Fruit fly (Drosophila melanogaster): Measurements from ENCODE around the gene CG34288.

CG34288 gene

dm6 chr3R:22465138-22465537, 18.1 kb upstream of the CG34288 start:
- TF ChIP-seq tj (GFP tag; optimal IDR thresholded peaks at IDR 0.05), result peak; percentile 37
- no peak for TF ChIP-seq Hr96 (GFP tag; optimal IDR thresholded peaks at IDR 0.05)

dm6 chr3R:22464611-22465113, 17.6 kb upstream of the CG34288 start, which contains the start of gene CG7054:
Gene CG7054 (plus strand): TSS chr3R:22464985.
- TF ChIP-seq tj (GFP tag; optimal IDR thresholded peaks at IDR 0.05), result peak; percentile 65
- no peak for TF ChIP-seq CG5204 (GFP tag; optimal IDR thresholded peaks at IDR 0.05)
- TF ChIP-seq Clk (GFP tag; optimal IDR thresholded peaks at IDR 0.05), result no peak
- TF ChIP-seq Crg-1 (GFP tag; optimal IDR thresholded peaks at IDR 0.05), result no peak
- TF ChIP-seq kay (GFP tag; ENCODE audit: borderline replicate concordance), result peak; percentile 98
- TF ChIP-seq CG14711 (tag; optimal IDR thresholded peaks at IDR 0.05), result peak; percentile 42
- TF ChIP-seq CG33017 (tag; optimal IDR thresholded peaks at IDR 0.05), result peak; percentile 65
- TF ChIP-seq cic (GFP tag; optimal IDR thresholded peaks at IDR 0.05), result peak; percentile 78
- TF ChIP-seq CG7045 (GFP tag; optimal IDR thresholded peaks at IDR 0.05), result peak; percentile 72
- TF ChIP-seq ovo (GFP tag; optimal IDR thresholded peaks at IDR 0.05), result peak; percentile 9
- peak; percentile 10 for TF ChIP-seq CG1620 (GFP tag; optimal IDR thresholded peaks at IDR 0.05)
- peak; percentile 68 for TF ChIP-seq CG11617 (GFP tag; optimal IDR thresholded peaks at IDR 0.05)
- peak; percentile 61 for TF ChIP-seq CG12768 (GFP tag; optimal IDR thresholded peaks at IDR 0.05)
- peak; percentile 71 for TF ChIP-seq CG7101 (tag; optimal IDR thresholded peaks at IDR 0.05)
- peak; percentile 49 for TF ChIP-seq pad (GFP tag; optimal IDR thresholded peaks at IDR 0.05)
- no peak for TF ChIP-seq toe (GFP tag; optimal IDR thresholded peaks at IDR 0.05)
- peak; percentile 15 for TF ChIP-seq bab1 (GFP tag; optimal IDR thresholded peaks at IDR 0.05)
- no peak for TF ChIP-seq cnc (optimal IDR thresholded peaks at IDR 0.05)
- TF ChIP-seq Hr96 (GFP tag; optimal IDR thresholded peaks at IDR 0.05), result peak; percentile 46
- TF ChIP-seq Mnt (GFP tag; optimal IDR thresholded peaks at IDR 0.05), result peak; percentile 54

- peak; percentile 83 for TF ChIP-seq kay (GFP tag; ENCODE audit: borderline replicate concordance)
- TF ChIP-seq pad (GFP tag; optimal IDR thresholded peaks at IDR 0.05), result peak; percentile 37
- TF ChIP-seq cnc (optimal IDR thresholded peaks at IDR 0.05), result peak; percentile 61 to 73
- no peak for TF ChIP-seq CG14711 (tag; optimal IDR thresholded peaks at IDR 0.05)
- TF ChIP-seq Mnt (GFP tag; optimal IDR thresholded peaks at IDR 0.05), result peak; percentile 16
- TF ChIP-seq ovo (GFP tag; optimal IDR thresholded peaks at IDR 0.05), result no peak
- TF ChIP-seq tj (GFP tag; optimal IDR thresholded peaks at IDR 0.05), result peak; percentile 4
These were observed 14.9 kb upstream of the CG34288 start, which contains the start of the genes Rpn7 and AP-2mu for dm6 chr3R:22461673-22462585. Gene Rpn7 (minus strand): TSS chr3R:22462054. Gene AP-2mu (plus strand): TSS chr3R:22462455.

DNA sequence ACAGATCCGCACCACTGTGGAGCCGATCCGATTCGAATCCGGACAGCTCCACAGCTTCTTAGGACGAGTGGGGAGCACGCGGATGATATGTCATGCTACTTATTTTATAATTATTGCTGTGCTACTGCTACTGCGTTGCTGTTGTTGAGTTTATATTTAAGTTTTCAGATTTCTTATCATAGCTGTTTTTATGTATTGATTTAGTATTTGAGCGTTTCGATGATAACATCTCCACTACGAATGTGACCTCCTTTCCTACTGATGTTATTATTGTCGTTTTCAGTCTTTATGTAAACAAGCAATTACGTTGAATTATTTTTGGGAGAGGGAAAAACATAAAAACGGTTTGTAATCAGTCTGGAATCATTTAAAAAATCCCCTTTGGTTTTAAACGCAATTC, 8.9 kb upstream of the CG34288 start:
- no peak for TF ChIP-seq CG5204 (GFP tag; optimal IDR thresholded peaks at IDR 0.05)
- TF ChIP-seq Clk (GFP tag; optimal IDR thresholded peaks at IDR 0.05), result no peak
- TF ChIP-seq ovo (GFP tag; optimal IDR thresholded peaks at IDR 0.05), result no peak
- TF ChIP-seq Crg-1 (GFP tag; optimal IDR thresholded peaks at IDR 0.05), result no peak
- no peak for TF ChIP-seq toe (GFP tag; optimal IDR thresholded peaks at IDR 0.05)
- TF ChIP-seq kay (GFP tag; ENCODE audit: borderline replicate concordance), result no peak
- no peak for TF ChIP-seq CG12768 (GFP tag; optimal IDR thresholded peaks at IDR 0.05)
- TF ChIP-seq Hr96 (GFP tag; optimal IDR thresholded peaks at IDR 0.05), result no peak
- TF ChIP-seq Mnt (GFP tag; optimal IDR thresholded peaks at IDR 0.05), result no peak
- no peak for TF ChIP-seq bab1 (GFP tag; optimal IDR thresholded peaks at IDR 0.05)
- no peak for TF ChIP-seq CG7101 (tag; optimal IDR thresholded peaks at IDR 0.05)
- TF ChIP-seq CG1620 (GFP tag; optimal IDR thresholded peaks at IDR 0.05), result no peak
- no peak for TF ChIP-seq CG7045 (GFP tag; optimal IDR thresholded peaks at IDR 0.05)
- TF ChIP-seq CG14711 (tag; optimal IDR thresholded peaks at IDR 0.05), result no peak
- TF ChIP-seq tj (GFP tag; optimal IDR thresholded peaks at IDR 0.05), result no peak
- no peak for TF ChIP-seq cic (GFP tag; optimal IDR thresholded peaks at IDR 0.05)

DNA sequence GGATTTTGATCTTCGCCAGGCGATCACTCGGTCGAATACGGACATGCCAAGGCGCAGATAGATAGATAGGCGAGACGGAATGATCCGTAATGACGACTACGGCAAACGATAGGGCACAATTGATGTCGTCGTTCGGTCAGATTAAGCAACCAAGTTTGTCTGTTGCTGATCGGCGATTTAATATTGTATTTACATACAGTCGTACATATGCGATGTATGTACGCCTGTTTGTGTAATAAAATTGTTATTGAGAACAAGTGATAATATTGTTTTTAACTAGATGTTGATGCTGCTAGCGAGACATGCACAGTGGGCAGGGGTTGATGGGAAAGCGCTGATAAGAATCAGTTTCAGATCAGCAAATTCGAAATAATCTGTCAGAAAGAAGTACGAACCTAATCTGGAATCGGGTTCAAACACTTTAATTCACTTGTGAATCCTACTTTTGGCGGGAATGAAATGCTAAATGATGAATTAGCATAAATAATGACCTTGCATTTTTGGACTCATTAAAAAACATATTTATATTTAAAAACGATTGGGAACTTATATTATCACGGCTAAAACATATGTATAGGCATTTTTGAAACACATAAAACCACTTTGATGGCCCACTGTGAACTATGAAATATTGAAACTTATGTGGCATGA, 8.4 kb upstream of the CG34288 start:
- TF ChIP-seq tj (GFP tag; optimal IDR thresholded peaks at IDR 0.05), result peak; percentile 13
- TF ChIP-seq CG7045 (GFP tag; optimal IDR thresholded peaks at IDR 0.05), result peak; percentile 34
- TF ChIP-seq toe (GFP tag; optimal IDR thresholded peaks at IDR 0.05), result peak; percentile 4
- TF ChIP-seq cnc (optimal IDR thresholded peaks at IDR 0.05), result peak in 1 of 2 experiments; percentile 25
- no peak for TF ChIP-seq Crg-1 (GFP tag; optimal IDR thresholded peaks at IDR 0.05)

Data from whole organism, adult.